Worm (Caenorhabditis elegans) whole organism, young adult: ENCODE data around the gene hil-6.

ENCODE experiments used
- B0035.1 ChIP-seq: sonication (generic microtip); optimal IDR thresholded peaks from 2 replicates; lab custom pipeline; 2016; ENCODE audit warnings: missing genetic modification characterization, mild to moderate bottlenecking, missing compliant biosample characterization, missing genotype, missing genetic modification reagents
- B0261.1 ChIP-seq: sonication (generic microtip); optimal IDR thresholded peaks from 2 replicates; lab custom pipeline; 2016; ENCODE audit warnings: mild to moderate bottlenecking, missing genetic modification characterization, moderate library complexity, missing compliant biosample characterization
- C17E4.6 ChIP-seq: fragments of 200-800 bp; sonication (Bioruptor generic); IDR thresholded peaks from 2 replicates; pipeline ENCODE4 v1.3.6; 2022; ENCODE audit warnings: missing genetic modification reagents, missing genetic modification characterization, missing compliant biosample characterization
- F23B12.7 ChIP-seq: sonication (generic microtip); optimal IDR thresholded peaks from 2 replicates; lab custom pipeline; 2017; ENCODE audit warnings: missing genetic modification characterization, mild to moderate bottlenecking, missing compliant biosample characterization, antibody characterized with exemption, moderate library complexity; ENCODE audit not compliant: insufficient read depth
- F33H1.4 ChIP-seq: fragments of 200-800 bp; sonication (Bioruptor generic); IDR thresholded peaks from 2 replicates; pipeline ENCODE4 v1.3.6; 2022; ENCODE audit warnings: missing genetic modification reagents, missing genetic modification characterization, missing compliant biosample characterization
- F57C9.4 ChIP-seq: sonication (generic microtip); optimal IDR thresholded peaks from 2 replicates; lab custom pipeline; 2017; ENCODE audit warnings: mild to moderate bottlenecking, missing genetic modification characterization, missing compliant biosample characterization
- T07F8.4 ChIP-seq: sonication (generic microtip); optimal IDR thresholded peaks from 2 replicates; lab custom pipeline; 2016; ENCODE audit warnings: mild to moderate bottlenecking, missing genetic modification characterization, moderate library complexity, missing compliant biosample characterization
- T26A5.8 ChIP-seq: sonication (generic microtip); optimal IDR thresholded peaks from 2 replicates; lab custom pipeline; 2016; ENCODE audit warnings: missing genetic modification characterization, missing compliant biosample characterization
- Y53F4B.3 ChIP-seq: fragments of 200-800 bp; sonication (Bioruptor generic); IDR thresholded peaks from 2 replicates; pipeline ENCODE4 v1.3.6; 2022; ENCODE audit warnings: missing genetic modification reagents, missing genetic modification characterization, missing compliant biosample characterization
- Y53G8AR.9 ChIP-seq: fragments of 200-800 bp; sonication (Bioruptor generic); conservative IDR thresholded peaks from 2 replicates; pipeline ENCODE4 v1.3.6; 2022; ENCODE audit warnings: missing genetic modification reagents, missing genetic modification characterization, missing compliant biosample characterization
- Y79H2A.3 ChIP-seq: fragments of 200-800 bp; sonication (Bioruptor generic); conservative IDR thresholded peaks from 2 replicates; pipeline ENCODE4 v1.3.6; 2022; ENCODE audit warnings: missing genetic modification reagents, missing genetic modification characterization, missing compliant biosample characterization
- akir-1 ChIP-seq: fragments of 200-800 bp; sonication (Bioruptor generic); optimal IDR thresholded peaks from 2 replicates; lab custom pipeline; 2018; ENCODE audit warnings: mild to moderate bottlenecking, missing genetic modification characterization, moderate library complexity, missing compliant biosample characterization
- athp-1 ChIP-seq: sonication (generic microtip); optimal IDR thresholded peaks from 2 replicates; lab custom pipeline; 2017; ENCODE audit warnings: mild to moderate bottlenecking, missing genetic modification characterization, missing compliant biosample characterization
- attf-3 ChIP-seq: fragments of 200-800 bp; sonication (Bioruptor generic); conservative IDR thresholded peaks from 2 replicates; pipeline ENCODE4 v1.3.6; 2022; ENCODE audit warnings: missing genetic modification reagents, missing genetic modification characterization, missing compliant biosample characterization
- attf-6 ChIP-seq: fragments of 200-800 bp; sonication (Bioruptor generic); IDR thresholded peaks from 2 replicates; pipeline ENCODE4 v1.3.6; 2022; ENCODE audit warnings: missing genetic modification reagents, missing genetic modification characterization, missing compliant biosample characterization
- bed-1 ChIP-seq: fragments of 200-800 bp; sonication (Bioruptor generic); IDR thresholded peaks from 2 replicates; pipeline ENCODE4 v1.3.6; 2022; ENCODE audit warnings: missing genetic modification reagents, missing genetic modification characterization, missing compliant biosample characterization
- ceh-27 ChIP-seq: fragments of 200-800 bp; sonication (Bioruptor generic); optimal IDR thresholded peaks from 2 replicates; lab custom pipeline; 2018; ENCODE audit warnings: mild to moderate bottlenecking, missing genetic modification characterization, moderate library complexity, missing compliant biosample characterization
- die-1 ChIP-seq: sonication (generic microtip); optimal IDR thresholded peaks from 2 replicates; lab custom pipeline; 2016; ENCODE audit warnings: missing genotype, mild to moderate bottlenecking, missing genetic modification characterization, missing compliant biosample characterization
- dox-1 ChIP-seq: fragments of 200-800 bp; sonication (Bioruptor generic); IDR thresholded peaks from 2 replicates; pipeline ENCODE4 v1.3.6; 2022; ENCODE audit warnings: missing genetic modification reagents, missing genetic modification characterization, missing compliant biosample characterization
- egrh-3 ChIP-seq: fragments of 200-800 bp; sonication (Bioruptor generic); IDR thresholded peaks from 2 replicates; pipeline ENCODE4 v1.3.6; 2022; ENCODE audit warnings: missing genetic modification reagents, missing genetic modification characterization, missing compliant biosample characterization
- ekl-4 ChIP-seq: fragments of 200-800 bp; sonication (Bioruptor generic); IDR thresholded peaks from 2 replicates; pipeline ENCODE4 v1.3.6; 2022; ENCODE audit warnings: missing genetic modification reagents, missing genetic modification characterization, missing compliant biosample characterization
- ets-4 ChIP-seq: fragments of 200-800 bp; sonication (Bioruptor generic); optimal IDR thresholded peaks from 2 replicates; lab custom pipeline; 2018; ENCODE audit warnings: mild to moderate bottlenecking, missing genetic modification characterization, missing compliant biosample characterization
- fkh-3 ChIP-seq: sonication (generic microtip); optimal IDR thresholded peaks from 2 replicates; lab custom pipeline; 2016; ENCODE audit warnings: mild to moderate bottlenecking, missing genetic modification characterization, missing compliant biosample characterization
- hmg-20 ChIP-seq: fragments of 200-800 bp; sonication (Bioruptor generic); IDR thresholded peaks from 2 replicates; pipeline ENCODE4 v1.3.6; 2022; ENCODE audit warnings: missing genetic modification reagents, missing genetic modification characterization, missing compliant biosample characterization
- lag-1 ChIP-seq: fragments of 200-800 bp; sonication (Bioruptor generic); IDR thresholded peaks from 2 replicates; pipeline ENCODE4 v1.3.6; 2022; ENCODE audit warnings: missing genetic modification reagents, missing genetic modification characterization, missing compliant biosample characterization
- lin-26 ChIP-seq: fragments of 200-800 bp; sonication (Bioruptor generic); IDR thresholded peaks from 2 replicates; pipeline ENCODE4 v1.3.6; 2022; ENCODE audit warnings: missing genetic modification reagents, missing genetic modification characterization, missing compliant biosample characterization
- mcd-1 ChIP-seq: fragments of 200-800 bp; sonication (Bioruptor generic); IDR thresholded peaks from 2 replicates; pipeline ENCODE4 v1.3.6; 2022; ENCODE audit warnings: missing genetic modification reagents, missing genetic modification characterization, missing compliant biosample characterization
- mxl-1 ChIP-seq: sonication (generic microtip); optimal IDR thresholded peaks from 2 replicates; lab custom pipeline; 2016; ENCODE audit warnings: missing genetic modification characterization, missing compliant biosample characterization
- nfya-1 ChIP-seq: sonication (generic microtip); optimal IDR thresholded peaks from 2 replicates; lab custom pipeline; 2017; ENCODE audit warnings: antibody characterized with exemption, missing compliant biosample characterization, missing genetic modification characterization, borderline replicate concordance; ENCODE audit not compliant: insufficient read depth
- nhr-179 ChIP-seq: sonication (generic microtip); optimal IDR thresholded peaks from 2 replicates; lab custom pipeline; 2016; ENCODE audit warnings: mild to moderate bottlenecking, missing genetic modification characterization, missing compliant biosample characterization
- nhr-27 ChIP-seq: fragments of 200-800 bp; sonication (Bioruptor generic); optimal IDR thresholded peaks from 2 replicates; lab custom pipeline; 2018; ENCODE audit warnings: mild to moderate bottlenecking, missing genetic modification characterization, moderate library complexity, missing compliant biosample characterization
- nhr-90 ChIP-seq: sonication (generic microtip); optimal IDR thresholded peaks from 2 replicates; lab custom pipeline; 2016; ENCODE audit warnings: missing genotype, mild to moderate bottlenecking, missing genetic modification characterization, missing compliant biosample characterization
- pha-4 ChIP-seq: fragments of 150-350 bp; sonication (generic microtip); optimal IDR thresholded peaks from 2 replicates; lab custom pipeline; 2014; ENCODE audit warnings: missing biosample characterization, missing genetic modification reagents, missing genetic modification characterization
- rcor-1 ChIP-seq: fragments of 200-800 bp; sonication (Bioruptor generic); IDR thresholded peaks from 2 replicates; pipeline ENCODE4 v1.3.6; 2022; ENCODE audit warnings: missing genetic modification reagents, missing genetic modification characterization, missing compliant biosample characterization
- sea-2 ChIP-seq: fragments of 200-800 bp; sonication (Bioruptor generic); IDR thresholded peaks from 2 replicates; pipeline ENCODE4 v1.3.6; 2022; ENCODE audit warnings: missing genetic modification characterization, missing compliant biosample characterization
- snpc-3.4 ChIP-seq: sonication (generic microtip); optimal IDR thresholded peaks from 2 replicates; lab custom pipeline; 2017; ENCODE audit warnings: missing genetic modification characterization, mild to moderate bottlenecking, missing compliant biosample characterization, antibody characterized with exemption, moderate library complexity, missing genotype, missing genetic modification reagents
- snpc-4 ChIP-seq, 5 experiments: fragments of 150-350 bp in 1 of 5; sonication (generic microtip) in 4 of 5; optimal IDR thresholded peaks; 2 replicates each; lab custom pipeline; 2014 to 2018; ENCODE audit warnings: missing genetic modification characterization in 5 of 5, missing biosample characterization in 3 of 5, antibody characterized with exemption in 2 of 5, mild to moderate bottlenecking in 2 of 5, missing compliant biosample characterization in 2 of 5, missing genotype in 2 of 5, moderate library complexity in 2 of 5, missing genetic modification reagents in 1 of 5
- tbx-9 ChIP-seq: sonication (generic microtip); optimal IDR thresholded peaks from 2 replicates; lab custom pipeline; 2016; ENCODE audit warnings: borderline replicate concordance, missing genetic modification characterization, inconsistent platforms, missing compliant biosample characterization
- tlf-1 ChIP-seq: fragments of 200-800 bp; sonication (Bioruptor generic); optimal IDR thresholded peaks from 2 replicates; lab custom pipeline; 2018; ENCODE audit warnings: mild to moderate bottlenecking, missing genetic modification characterization, missing compliant biosample characterization
- zim-3 ChIP-seq: sonication (generic microtip); optimal IDR thresholded peaks from 2 replicates; lab custom pipeline; 2017; ENCODE audit warnings: mild to moderate bottlenecking, missing genetic modification characterization, moderate library complexity, missing compliant biosample characterization

Gene hil-6

DNA sequence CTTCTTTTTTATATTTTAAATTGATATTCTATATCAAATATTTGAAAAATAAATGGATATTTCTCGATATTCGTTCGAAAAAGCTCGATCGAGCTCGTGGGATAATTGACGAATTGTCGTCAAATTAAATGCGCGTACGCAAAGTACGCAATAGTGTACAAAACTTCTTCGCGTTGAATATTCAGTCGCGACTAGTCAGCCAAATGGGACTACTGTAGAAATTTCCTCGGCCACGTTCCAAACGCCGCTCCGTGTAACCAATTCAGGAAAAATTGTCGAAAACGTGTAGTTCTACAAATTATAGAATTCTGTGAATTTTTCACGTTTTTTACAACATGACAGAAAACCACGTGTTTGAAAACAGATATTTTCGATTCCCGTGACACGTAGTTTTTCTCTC lies 22.9 kb downstream of the hil-6 start (continued):
- TF ChIP-seq attf-3 (peak; percentile 74), lin-26 (GFP tag; lab: Robert Waterston, UW) (no peak), ceh-27 (GFP tag; lab: Kevin White, UChicago) (peak; percentile 43), nhr-179 (tag; lab: Kevin White, UChicago) (no peak), nhr-90 (tag; lab: Kevin White, UChicago) (peak; percentile 0), tlf-1 (GFP tag; lab: Kevin White, UChicago) (peak; percentile 58), ets-4 (GFP tag; lab: Kevin White, UChicago) (no peak), sea-2 (no peak), F23B12.7 (tag; lab: Kevin White, UChicago) (no peak), bed-1 (GFP tag; lab: Robert Waterston, UW) (no peak), dox-1 (GFP tag; lab: Robert Waterston, UW) (peak; percentile 93), T07F8.4 (tag; lab: Kevin White, UChicago) (no peak), Y53F4B.3 (GFP tag; lab: Robert Waterston, UW) (peak; percentile 41; the same call in 1 of the 2 replicates), akir-1 (GFP tag; lab: Kevin White, UChicago) (no peak), die-1 (tag; lab: Kevin White, UChicago) (no peak), zim-3 (no peak), fkh-3 (tag; lab: Kevin White, UChicago) (no peak), nfya-1 (tag; lab: Kevin White, UChicago) (no peak), mxl-1 (tag; lab: Kevin White, UChicago) (no peak), F33H1.4 (GFP tag; lab: Robert Waterston, UW) (peak; percentile 75), nhr-27 (tag; lab: Kevin White, UChicago) (no peak), athp-1 (tag; lab: Kevin White, UChicago) (peak; percentile 68), C17E4.6 (GFP tag; lab: Robert Waterston, UW) (no peak), pha-4 (tag; lab: Kevin White, UChicago) (no peak), B0035.1 (no peak), attf-6 (0 out of 2 replicates have a peak, but pooled peaks have one; percentile 36), hmg-20 (GFP tag; lab: Robert Waterston, UW) (no peak), lag-1 (GFP tag; lab: Robert Waterston, UW) (no peak), mcd-1 (GFP tag; lab: Robert Waterston, UW) (peak; percentile 86), egrh-3 (GFP tag; lab: Robert Waterston, UW) (peak; percentile 42; the same call in 1 of the 2 replicates), Y53G8AR.9 (GFP tag; lab: Robert Waterston, UW) (0 out of 2 replicates have a peak, but pooled peaks have one; percentile 46), T26A5.8 (tag; lab: Kevin White, UChicago) (no peak), snpc-4 (GFP tag; optimal IDR thresholded peaks at IDR 0.05; lab: Kevin White, UChicago) (peak; percentile 29), snpc-4 (tag; optimal IDR thresholded peaks at IDR 0.05; lab: Kevin White, UChicago) (peak in 2 of 4 experiments; percentile 25 to 30)

DNA sequence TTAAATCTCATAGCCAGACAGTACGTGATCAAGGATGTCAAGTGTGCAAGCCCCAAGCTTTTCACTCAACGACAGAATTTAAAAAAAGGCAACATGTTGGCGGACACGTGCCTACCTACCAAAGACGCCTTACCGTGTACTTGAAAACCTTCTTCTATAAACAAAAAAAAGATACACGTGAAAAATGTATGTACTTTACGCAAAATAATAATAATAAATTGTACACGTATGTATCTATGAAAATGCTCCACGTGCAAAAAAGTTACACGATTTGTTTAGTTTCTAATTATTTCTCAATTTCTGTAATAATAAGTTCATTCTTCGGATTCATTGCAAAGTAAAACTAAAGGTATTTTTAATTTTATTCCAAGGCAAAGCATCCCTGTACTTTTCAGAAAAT lies 26.7 kb downstream of the hil-6 start, which contains the start of gene cysl-4:
Gene cysl-4, plus strand, starts transcription at position 301 of the 400 bp plus-strand sequence.
- no peak for TF ChIP-seq F57C9.4 (tag; lab: Kevin White, UChicago)
- no peak for TF ChIP-seq snpc-3.4 (tag; lab: Kevin White, UChicago)
- TF ChIP-seq Y79H2A.3, result no peak
- TF ChIP-seq tbx-9 (tag; lab: Kevin White, UChicago), result no peak
- no peak for TF ChIP-seq ekl-4 (GFP tag; lab: Robert Waterston, UW)
- TF ChIP-seq lin-26 (GFP tag; lab: Robert Waterston, UW), result no peak
- no peak for TF ChIP-seq Y53G8AR.9 (GFP tag; lab: Robert Waterston, UW)
- no peak for TF ChIP-seq B0261.1
- no peak for TF ChIP-seq F23B12.7 (tag; lab: Kevin White, UChicago)
- TF ChIP-seq bed-1 (GFP tag; lab: Robert Waterston, UW), result no peak
- TF ChIP-seq rcor-1 (GFP tag; lab: Robert Waterston, UW), result no peak
- TF ChIP-seq zim-3, result no peak
- TF ChIP-seq, all 124 proteins: peak for 0
